Fruit fly (Drosophila melanogaster): ENCODE results near the gene CG31111.

dm6 chr3R:25078665-25079064 is 22.7 kb upstream of the CG31111 start:
- no peak for TF ChIP-seq usp (GFP tag; optimal IDR thresholded peaks at IDR 0.05)
- TF ChIP-seq Dif (GFP tag; optimal IDR thresholded peaks at IDR 0.05; ENCODE audit: partially characterized antibody): no peak
- TF ChIP-seq psq (GFP tag; optimal IDR thresholded peaks at IDR 0.05): no peak
- TF ChIP-seq dl (GFP tag; optimal IDR thresholded peaks at IDR 0.05; ENCODE audit: insufficient read depth in 1 of 2, partially characterized antibody in 2 of 2): no peak
- no peak for TF ChIP-seq Abd-B (GFP tag; optimal IDR thresholded peaks at IDR 0.05)
- no peak for TF ChIP-seq Mio (GFP tag; optimal IDR thresholded peaks at IDR 0.05)
- TF ChIP-seq Jra (GFP tag; optimal IDR thresholded peaks at IDR 0.05): no peak
- no peak for TF ChIP-seq Hr83 (GFP tag; optimal IDR thresholded peaks at IDR 0.05; ENCODE audit: poor library complexity, severe bottlenecking)
- TF ChIP-seq Myc (optimal IDR thresholded peaks at IDR 0.05): no peak
- no peak for TF ChIP-seq jim (GFP tag; optimal IDR thresholded peaks at IDR 0.05)
- TF ChIP-seq h (GFP tag; optimal IDR thresholded peaks at IDR 0.05): no peak
- no peak for TF ChIP-seq Hr78 (GFP tag; optimal IDR thresholded peaks at IDR 0.05)
- no peak for TF ChIP-seq OdsH (GFP tag; optimal IDR thresholded peaks at IDR 0.05)
- no peak for TF ChIP-seq GATAd (GFP tag; optimal IDR thresholded peaks at IDR 0.05)
